Worm (Caenorhabditis elegans): ENCODE measurements around the gene srg-24.

DNA sequence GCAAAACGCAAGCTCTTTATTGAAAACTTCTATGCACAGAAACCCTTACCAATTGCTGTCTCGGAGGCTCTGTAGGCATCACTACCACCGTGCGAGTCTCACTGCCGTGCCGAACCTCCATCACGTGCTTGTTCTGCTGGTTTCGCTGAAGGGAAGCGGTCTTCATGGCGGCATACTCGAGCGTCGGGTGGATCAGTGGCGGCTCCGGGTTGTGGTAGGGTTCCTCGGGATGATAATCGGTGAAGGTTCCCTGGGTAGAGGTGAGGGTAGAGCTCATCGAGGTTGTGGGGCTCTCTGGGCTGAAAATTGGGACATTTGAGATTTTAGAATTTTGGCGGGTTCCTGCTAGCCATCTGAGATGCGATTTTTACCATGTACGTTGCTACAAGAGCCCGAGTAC lies 47.6 kb downstream of the srg-24 start:
- no peak for TF ChIP-seq ztf-11 (tag; optimal IDR thresholded peaks at IDR 0.05)
- no peak for TF ChIP-seq nhr-76 (tag; optimal IDR thresholded peaks at IDR 0.05)
- no peak for TF ChIP-seq tbx-2 (tag; optimal IDR thresholded peaks at IDR 0.05)
- no peak for TF ChIP-seq aly-2 (tag; optimal IDR thresholded peaks at IDR 0.05)
- TF ChIP-seq nhr-77 (tag; optimal IDR thresholded peaks at IDR 0.05) = no peak
